Fruit fly (Drosophila melanogaster) S2 (cell line): ENCODE data around the gene Tnpo.

Experiments
- CG8478 ChIP-seq: fragments of >200 bp; optimal IDR thresholded peaks from 2 replicates; lab custom pipeline; 2018
- CTCF ChIP-seq, 2 experiments: fragments of >200 bp; optimal IDR thresholded peaks; 2 replicates each; lab custom pipeline; 2018

Tnpo gene

dm6 chr3L:6233281-6233680 lies 40.0 kb downstream of the Tnpo start, which contains the start of gene BG642312:
Gene BG642312, minus strand, starts transcription at chr3L:6233381.
- TF ChIP-seq CTCF (optimal IDR thresholded peaks at IDR 0.05; lab: Kevin White, UChicago) = no peak
- TF ChIP-seq CG8478 (lab: Kevin White, UChicago) = no peak

DNA sequence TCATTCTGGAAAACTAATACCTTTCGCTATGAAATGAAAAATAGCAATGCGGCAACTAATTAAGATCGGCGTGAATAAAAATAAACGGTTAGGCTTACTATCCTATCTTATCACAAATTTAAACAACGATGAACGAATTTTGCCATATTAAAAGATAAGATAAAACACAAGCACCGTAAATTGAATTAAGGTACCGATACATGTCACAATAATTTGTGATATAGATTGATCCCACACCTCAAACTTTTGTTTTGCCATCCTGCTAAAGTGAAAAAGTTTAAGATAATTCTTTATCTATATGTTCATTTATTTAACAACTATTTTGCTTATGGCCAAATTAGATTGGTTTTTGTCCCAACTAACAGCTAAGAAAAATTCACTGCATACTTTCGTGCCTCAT lies 40.8 kb downstream of the Tnpo start, which contains the start of gene CG42714:
CG42714 (minus strand) TSS at position 22 of the 400 bp plus-strand sequence.
- TF ChIP-seq CG8478 (lab: Kevin White, UChicago) (no peak), CTCF (optimal IDR thresholded peaks at IDR 0.05; lab: Kevin White, UChicago) (no peak)

dm6 chr3L:6239968-6240367 lies 46.7 kb downstream of the Tnpo start, which contains the start of gene CG10226:
Gene CG10226, minus strand, starts transcription at chr3L:6240068.
- no peak for TF ChIP-seq CTCF (optimal IDR thresholded peaks at IDR 0.05; lab: Kevin White, UChicago)
- no peak for TF ChIP-seq CG8478 (lab: Kevin White, UChicago)

- TF ChIP-seq CTCF (optimal IDR thresholded peaks at IDR 0.05; lab: Kevin White, UChicago) (no peak), CG8478 (lab: Kevin White, UChicago) (no peak)
Measured at dm6 chr3L:6245646-6246045, 52.4 kb downstream of the Tnpo start, which contains the start of gene Mdr65. Gene Mdr65, minus strand, starts transcription at chr3L:6245746.

DNA sequence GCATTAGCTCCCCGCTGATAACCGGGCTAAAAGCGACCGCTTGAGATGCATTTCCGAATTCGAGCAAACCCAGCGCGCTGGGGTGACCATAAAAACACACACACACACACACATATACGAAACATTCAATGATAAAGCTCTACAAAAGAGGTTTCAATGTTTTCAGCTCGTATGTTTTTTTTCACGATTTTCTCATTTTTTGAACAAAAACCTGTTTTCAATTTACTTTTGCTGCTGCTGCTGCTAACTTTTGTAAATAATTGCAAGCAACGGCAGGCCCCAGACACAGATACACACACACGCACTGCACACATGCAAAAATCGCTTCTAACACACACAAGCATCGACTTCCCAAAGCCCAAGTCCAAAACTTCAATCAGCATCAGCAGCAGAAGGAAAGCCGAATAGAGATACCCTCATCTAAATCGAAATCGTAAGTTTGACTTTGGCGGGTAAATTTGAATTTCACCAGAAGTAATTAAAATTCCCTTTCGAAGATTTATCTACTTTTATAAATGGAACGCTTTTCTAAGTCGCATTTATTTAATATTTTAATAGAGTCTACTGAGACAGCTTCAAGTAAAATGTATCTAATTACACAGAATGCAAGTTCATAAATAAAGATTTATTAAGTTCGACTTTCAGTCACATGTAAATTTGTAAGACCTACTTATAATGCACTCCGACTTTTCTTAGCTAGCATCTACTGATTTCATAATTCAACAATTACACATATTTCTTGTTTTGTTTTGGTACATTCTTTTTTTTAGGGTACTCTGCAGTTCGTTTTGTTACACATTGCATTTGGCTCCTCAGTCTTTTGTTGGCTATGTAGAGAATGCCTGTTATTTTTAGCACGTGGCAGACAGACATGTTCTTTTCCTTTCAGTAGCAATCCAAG lies 56.1 kb downstream of the Tnpo start:
- TF ChIP-seq CG8478 (lab: Kevin White, UChicago) (no peak), CTCF (optimal IDR thresholded peaks at IDR 0.05; lab: Kevin White, UChicago) (no peak)
